Worm (Caenorhabditis elegans): ENCODE data around the gene F54F12.2.

F54F12.2 gene

ce11 chrIII:13059335-13059734 is 19.5 kb downstream of the F54F12.2 start:
- TF ChIP-seq mep-1 (tag; optimal IDR thresholded peaks at IDR 0.05) (peak; percentile 11), dmd-6 (GFP tag; IDR thresholded peaks at IDR 0.05) (peak; percentile 79), nhr-77 (tag; optimal IDR thresholded peaks at IDR 0.05) (peak; percentile 73), nhr-102 (tag; optimal IDR thresholded peaks at IDR 0.05) (peak; percentile 45), hlh-11 (tag; optimal IDR thresholded peaks at IDR 0.05) (peak; percentile 87), dve-1 (tag; optimal IDR thresholded peaks at IDR 0.05; ENCODE audit: insufficient read depth) (peak; percentile 79), mxl-3 (GFP tag; optimal IDR thresholded peaks at IDR 0.05) (peak; percentile 39), dpl-1 (GFP tag; optimal IDR thresholded peaks at IDR 0.05) (no peak), daf-16 (GFP tag; optimal IDR thresholded peaks at IDR 0.05) (no peak), daf-16 (tag; optimal IDR thresholded peaks at IDR 0.05) (peak; percentile 84), nhr-28 (tag; optimal IDR thresholded peaks at IDR 0.05) (peak; percentile 86), unc-62 (GFP tag; optimal IDR thresholded peaks at IDR 0.05 in 1 of 2) (peak in 1 of 2 experiments; percentile 94), unc-62 (tag; optimal IDR thresholded peaks at IDR 0.05) (no peak), ceh-20 (GFP tag; IDR thresholded peaks at IDR 0.05) (no peak), pqm-1 (tag; optimal IDR thresholded peaks at IDR 0.05) (peak; percentile 98), ceh-82 (tag; optimal IDR thresholded peaks at IDR 0.05) (no peak), hlh-30 (tag; optimal IDR thresholded peaks at IDR 0.05; ENCODE audit: insufficient read depth) (peak; percentile 77), lsy-2 (tag; optimal IDR thresholded peaks at IDR 0.05) (peak in 1 of 2 experiments; percentile 30), nhr-111 (GFP tag; optimal IDR thresholded peaks at IDR 0.05) (no peak), nhr-6 (tag; optimal IDR thresholded peaks at IDR 0.05) (peak; percentile 21), arid-1 (GFP tag; conservative IDR thresholded peaks at IDR 0.05) (no peak)

- TF ChIP-seq hlh-11 (tag; optimal IDR thresholded peaks at IDR 0.05) (peak; percentile 94), aha-1 (tag) (peak; percentile 97), nhr-25 (tag; optimal IDR thresholded peaks at IDR 0.05; ENCODE audit: borderline replicate concordance, insufficient read depth) (peak; percentile 60), mep-1 (tag; optimal IDR thresholded peaks at IDR 0.05) (peak; percentile 91), ama-1 (optimal IDR thresholded peaks at IDR 0.05) (peak; percentile 99), tra-1 (GFP tag; IDR thresholded peaks at IDR 0.05) (peak; percentile 89), mes-2 (tag; optimal IDR thresholded peaks at IDR 0.05; ENCODE audit: poor library complexity, severe bottlenecking) (peak; percentile 83), snpc-4 (tag; optimal IDR thresholded peaks at IDR 0.05) (no peak), duxl-1 (tag; optimal IDR thresholded peaks at IDR 0.05; ENCODE audit: poor library complexity) (peak; percentile 15), Y75B8A.6 (GFP tag; IDR thresholded peaks at IDR 0.05) (no peak), nhr-28 (tag; optimal IDR thresholded peaks at IDR 0.05) (peak; percentile 78), nhr-48 (tag; optimal IDR thresholded peaks at IDR 0.05) (peak; percentile 85), ZK546.5 (tag; optimal IDR thresholded peaks at IDR 0.05) (no peak), madf-9 (GFP tag; conservative IDR thresholded peaks at IDR 0.05) (no peak), nhr-6 (tag; optimal IDR thresholded peaks at IDR 0.05) (peak; percentile 97), fkh-10 (GFP tag; optimal IDR thresholded peaks at IDR 0.05) (peak; percentile 97), lir-3 (tag; optimal IDR thresholded peaks at IDR 0.05) (no peak), F10B5.3 (tag; optimal IDR thresholded peaks at IDR 0.05) (no peak), snpc-1.2 (GFP tag; IDR thresholded peaks at IDR 0.05) (no peak), dmd-8 (GFP tag; IDR thresholded peaks at IDR 0.05) (no peak), ZK337.2 (GFP tag; IDR thresholded peaks at IDR 0.05) (no peak), spr-3 (GFP tag; optimal IDR thresholded peaks at IDR 0.05) (peak; percentile 12), aly-2 (tag; optimal IDR thresholded peaks at IDR 0.05) (no peak), dmd-9 (GFP tag; IDR thresholded peaks at IDR 0.05) (no peak), lsy-2 (tag; optimal IDR thresholded peaks at IDR 0.05) (peak; percentile 78 to 94), attf-4 (tag; optimal IDR thresholded peaks at IDR 0.05) (no peak), nhr-102 (tag; optimal IDR thresholded peaks at IDR 0.05) (peak; percentile 72), ceh-28 (tag; optimal IDR thresholded peaks at IDR 0.05) (no peak), lim-7 (GFP tag; IDR thresholded peaks at IDR 0.05) (no peak), vab-7 (GFP tag; IDR thresholded peaks at IDR 0.05) (no peak), nhr-77 (tag; optimal IDR thresholded peaks at IDR 0.05) (peak; percentile 67), daf-16 (GFP tag; optimal IDR thresholded peaks at IDR 0.05) (peak in 1 of 2 experiments; percentile 47), daf-16 (tag; optimal IDR thresholded peaks at IDR 0.05) (peak; percentile 79), unc-39 (tag; optimal IDR thresholded peaks at IDR 0.05) (peak; percentile 23), sdz-12 (GFP tag; optimal IDR thresholded peaks at IDR 0.05) (no peak), ceh-44 (GFP tag; IDR thresholded peaks at IDR 0.05) (no peak), ctbp-1 (GFP tag; IDR thresholded peaks at IDR 0.05) (peak; percentile 79), mdl-1 (tag; optimal IDR thresholded peaks at IDR 0.05) (peak; percentile 51 to 90)
These were observed 21.3 kb downstream of the F54F12.2 start for ce11 chrIII:13061136-13061535.
